Worm (Caenorhabditis elegans) whole organism, young adult: ENCODE measurements around the gene W07G4.2.

Experiments
- B0019.2 ChIP-seq: fragments of 200-800 bp; sonication (Bioruptor generic); conservative IDR thresholded peaks from 2 replicates; pipeline ENCODE4 v1.3.6; 2022; ENCODE audit warnings: missing genetic modification reagents, missing genetic modification characterization, missing compliant biosample characterization
- B0035.1 ChIP-seq: sonication (generic microtip); optimal IDR thresholded peaks from 2 replicates; lab custom pipeline; 2016; ENCODE audit warnings: missing genetic modification characterization, mild to moderate bottlenecking, missing compliant biosample characterization, missing genotype, missing genetic modification reagents
- B0336.3 ChIP-seq: fragments of 200-800 bp; sonication (Bioruptor generic); IDR thresholded peaks from 2 replicates; pipeline ENCODE4 v1.3.6; 2022; ENCODE audit warnings: missing genetic modification characterization, missing compliant biosample characterization
- D2030.7 ChIP-seq: fragments of 200-800 bp; sonication (Bioruptor generic); IDR thresholded peaks from 2 replicates; pipeline ENCODE4 v1.3.6; 2022; ENCODE audit warnings: missing genetic modification reagents, missing genetic modification characterization, missing compliant biosample characterization
- F22D6.2 ChIP-seq: sonication (generic microtip); optimal IDR thresholded peaks from 2 replicates; lab custom pipeline; 2016; ENCODE audit warnings: mild to moderate bottlenecking, missing genetic modification characterization, missing compliant biosample characterization
- F37B4.10 ChIP-seq: fragments of 200-800 bp; sonication (Bioruptor generic); IDR thresholded peaks from 2 replicates; pipeline ENCODE4 v1.3.6; 2022; ENCODE audit warnings: missing genetic modification characterization, missing compliant biosample characterization
- F39B2.1 ChIP-seq: fragments of 200-800 bp; sonication (Bioruptor generic); IDR thresholded peaks from 2 replicates; pipeline ENCODE4 v1.3.6; 2022; ENCODE audit warnings: missing genetic modification reagents, missing genetic modification characterization, missing compliant biosample characterization
- F57C9.4 ChIP-seq: sonication (generic microtip); optimal IDR thresholded peaks from 2 replicates; lab custom pipeline; 2017; ENCODE audit warnings: mild to moderate bottlenecking, missing genetic modification characterization, missing compliant biosample characterization
- K11D2.4 ChIP-seq: fragments of 200-800 bp; sonication (Bioruptor generic); IDR thresholded peaks from 2 replicates; pipeline ENCODE4 v1.3.6; 2022; ENCODE audit warnings: missing genetic modification reagents, missing genetic modification characterization, missing compliant biosample characterization
- T26A5.8 ChIP-seq: sonication (generic microtip); optimal IDR thresholded peaks from 2 replicates; lab custom pipeline; 2016; ENCODE audit warnings: missing genetic modification characterization, missing compliant biosample characterization
- ZK185.1 ChIP-seq: sonication (generic microtip); optimal IDR thresholded peaks from 2 replicates; lab custom pipeline; 2016; ENCODE audit warnings: mild to moderate bottlenecking, missing genetic modification characterization, missing compliant biosample characterization; ENCODE audit not compliant: poor library complexity, severe bottlenecking
- aptf-2 ChIP-seq: fragments of 200-800 bp; sonication (Bioruptor generic); conservative IDR thresholded peaks from 2 replicates; pipeline ENCODE4 v1.3.6; 2022; ENCODE audit warnings: missing genetic modification reagents, missing genetic modification characterization, missing compliant biosample characterization
- aptf-3 ChIP-seq: fragments of 200-800 bp; sonication (Bioruptor generic); IDR thresholded peaks from 2 replicates; pipeline ENCODE4 v1.3.6; 2022; ENCODE audit warnings: missing genetic modification characterization, missing compliant biosample characterization
- attf-3 ChIP-seq: fragments of 200-800 bp; sonication (Bioruptor generic); conservative IDR thresholded peaks from 2 replicates; pipeline ENCODE4 v1.3.6; 2022; ENCODE audit warnings: missing genetic modification reagents, missing genetic modification characterization, missing compliant biosample characterization
- attf-5 ChIP-seq: fragments of 200-800 bp; sonication (Bioruptor generic); optimal IDR thresholded peaks from 2 replicates; lab custom pipeline; 2018; ENCODE audit warnings: mild to moderate bottlenecking, missing genetic modification characterization, missing compliant biosample characterization
- attf-6 ChIP-seq: fragments of 200-800 bp; sonication (Bioruptor generic); IDR thresholded peaks from 2 replicates; pipeline ENCODE4 v1.3.6; 2022; ENCODE audit warnings: missing genetic modification reagents, missing genetic modification characterization, missing compliant biosample characterization
- bed-2 ChIP-seq: fragments of 200-800 bp; sonication (Bioruptor generic); IDR thresholded peaks from 2 replicates; pipeline ENCODE4 v1.3.6; 2022; ENCODE audit warnings: missing genetic modification reagents, missing genetic modification characterization, missing compliant biosample characterization
- cebp-2 ChIP-seq: fragments of 200-800 bp; sonication (Bioruptor generic); IDR thresholded peaks from 2 replicates; pipeline ENCODE4 v1.3.6; 2022; ENCODE audit warnings: missing genetic modification characterization, missing compliant biosample characterization
- ceh-79 ChIP-seq: sonication (generic microtip); optimal IDR thresholded peaks from 2 replicates; lab custom pipeline; 2017; ENCODE audit warnings: mild to moderate bottlenecking, missing genetic modification characterization, missing compliant biosample characterization
- dox-1 ChIP-seq: fragments of 200-800 bp; sonication (Bioruptor generic); IDR thresholded peaks from 2 replicates; pipeline ENCODE4 v1.3.6; 2022; ENCODE audit warnings: missing genetic modification reagents, missing genetic modification characterization, missing compliant biosample characterization
- dpff-1 ChIP-seq: sonication (generic microtip); optimal IDR thresholded peaks from 2 replicates; lab custom pipeline; 2017; ENCODE audit warnings: mild to moderate bottlenecking, missing genetic modification characterization, missing compliant biosample characterization
- dpl-1 ChIP-seq: fragments of 150-350 bp; optimal IDR thresholded peaks from 2 replicates; lab custom pipeline; 2014; ENCODE audit warnings: missing biosample characterization, missing genetic modification reagents, missing genetic modification characterization
- egrh-3 ChIP-seq: fragments of 200-800 bp; sonication (Bioruptor generic); IDR thresholded peaks from 2 replicates; pipeline ENCODE4 v1.3.6; 2022; ENCODE audit warnings: missing genetic modification reagents, missing genetic modification characterization, missing compliant biosample characterization
- ets-4 ChIP-seq: fragments of 200-800 bp; sonication (Bioruptor generic); optimal IDR thresholded peaks from 2 replicates; lab custom pipeline; 2018; ENCODE audit warnings: mild to moderate bottlenecking, missing genetic modification characterization, missing compliant biosample characterization
- hlh-12 ChIP-seq: sonication (generic microtip); optimal IDR thresholded peaks from 2 replicates; lab custom pipeline; 2016; ENCODE audit warnings: missing genetic modification characterization, missing compliant biosample characterization
- let-607 ChIP-seq, 2 experiments: fragments of 200-800 bp in 1 of 2; sonication (Bioruptor generic) in 1 of 2; sonication (generic microtip) in 1 of 2; optimal IDR thresholded peaks; 2 replicates each; lab custom pipeline; 2016 to 2018; ENCODE audit warnings: mild to moderate bottlenecking in 2 of 2, missing compliant biosample characterization in 2 of 2, missing genetic modification characterization in 2 of 2, moderate library complexity in 2 of 2, missing genotype in 1 of 2
- lin-26 ChIP-seq: fragments of 200-800 bp; sonication (Bioruptor generic); IDR thresholded peaks from 2 replicates; pipeline ENCODE4 v1.3.6; 2022; ENCODE audit warnings: missing genetic modification reagents, missing genetic modification characterization, missing compliant biosample characterization
- lin-40 ChIP-seq: sonication (generic microtip); optimal IDR thresholded peaks from 2 replicates; lab custom pipeline; 2016; ENCODE audit warnings: missing genetic modification characterization, mild to moderate bottlenecking, missing compliant biosample characterization, missing genotype, missing genetic modification reagents
- lin-54 ChIP-seq: fragments of 200-800 bp; sonication (Bioruptor generic); optimal IDR thresholded peaks from 2 replicates; lab custom pipeline; 2018; ENCODE audit warnings: mild to moderate bottlenecking, missing genetic modification characterization, missing compliant biosample characterization
- lir-1 ChIP-seq: fragments of 200-800 bp; sonication (Bioruptor generic); conservative IDR thresholded peaks from 2 replicates; pipeline ENCODE4 v1.3.6; 2022; ENCODE audit warnings: missing genetic modification reagents, missing genetic modification characterization, missing compliant biosample characterization
- lsl-1 ChIP-seq: fragments of 200-800 bp; sonication (Bioruptor generic); optimal IDR thresholded peaks from 2 replicates; lab custom pipeline; 2018; ENCODE audit warnings: mild to moderate bottlenecking, missing genetic modification characterization, moderate library complexity, missing compliant biosample characterization
- madf-6 ChIP-seq: fragments of 200-800 bp; sonication (Bioruptor generic); IDR thresholded peaks from 2 replicates; pipeline ENCODE4 v1.3.6; 2022; ENCODE audit warnings: missing genetic modification reagents, missing genetic modification characterization, missing compliant biosample characterization
- mel-28 ChIP-seq: sonication (generic microtip); optimal IDR thresholded peaks from 2 replicates; lab custom pipeline; 2016; ENCODE audit warnings: borderline replicate concordance, mild to moderate bottlenecking, missing genetic modification characterization, missing compliant biosample characterization
- mxl-1 ChIP-seq: sonication (generic microtip); optimal IDR thresholded peaks from 2 replicates; lab custom pipeline; 2016; ENCODE audit warnings: missing genetic modification characterization, missing compliant biosample characterization
- pha-4 ChIP-seq: fragments of 150-350 bp; sonication (generic microtip); optimal IDR thresholded peaks from 2 replicates; lab custom pipeline; 2014; ENCODE audit warnings: missing biosample characterization, missing genetic modification reagents, missing genetic modification characterization
- rcor-1 ChIP-seq: fragments of 200-800 bp; sonication (Bioruptor generic); IDR thresholded peaks from 2 replicates; pipeline ENCODE4 v1.3.6; 2022; ENCODE audit warnings: missing genetic modification reagents, missing genetic modification characterization, missing compliant biosample characterization
- repo-1 ChIP-seq: sonication (generic microtip); optimal IDR thresholded peaks from 2 replicates; lab custom pipeline; 2017; ENCODE audit warnings: mild to moderate bottlenecking, missing genetic modification characterization, missing compliant biosample characterization
- rpc-1 ChIP-seq, 2 experiments: fragments of 150-350 bp in 1 of 2; sonication (generic microtip) in 1 of 2; optimal IDR thresholded peaks; 2 replicates each; lab custom pipeline; 2014 to 2018; ENCODE audit warnings: missing biosample characterization in 1 of 2, missing genetic modification characterization in 1 of 2, missing genetic modification reagents in 1 of 2, missing genotype in 1 of 2
- sea-2 ChIP-seq: fragments of 200-800 bp; sonication (Bioruptor generic); IDR thresholded peaks from 2 replicates; pipeline ENCODE4 v1.3.6; 2022; ENCODE audit warnings: missing genetic modification characterization, missing compliant biosample characterization
- snpc-1.1 ChIP-seq: sonication (generic microtip); optimal IDR thresholded peaks from 2 replicates; lab custom pipeline; 2017; ENCODE audit warnings: missing genetic modification characterization, mild to moderate bottlenecking, missing compliant biosample characterization, antibody characterized with exemption, moderate library complexity, missing genotype, missing genetic modification reagents; ENCODE audit not compliant: insufficient read depth
- tbp1 ChIP-seq: fragments of 200-800 bp; sonication (Bioruptor generic); optimal IDR thresholded peaks from 2 replicates; lab custom pipeline; 2018; ENCODE audit warnings: mild to moderate bottlenecking, missing genetic modification characterization, missing compliant biosample characterization
- tlf-1 ChIP-seq: fragments of 200-800 bp; sonication (Bioruptor generic); optimal IDR thresholded peaks from 2 replicates; lab custom pipeline; 2018; ENCODE audit warnings: mild to moderate bottlenecking, missing genetic modification characterization, missing compliant biosample characterization
- zfh-2 ChIP-seq: fragments of 200-800 bp; sonication (Bioruptor generic); conservative IDR thresholded peaks from 2 replicates; pipeline ENCODE4 v1.3.6; 2022; ENCODE audit warnings: missing genetic modification reagents, missing genetic modification characterization, missing compliant biosample characterization
- ztf-25 ChIP-seq: fragments of 200-800 bp; sonication (Bioruptor generic); IDR thresholded peaks from 2 replicates; pipeline ENCODE4 v1.3.6; 2022; ENCODE audit warnings: missing genetic modification reagents, missing genetic modification characterization, missing compliant biosample characterization

W07G4.2 gene

ce11 chrV:13006754-13007153 lies 29.6 kb downstream of the W07G4.2 start (continued):
- no peak for TF ChIP-seq rpc-1 (optimal IDR thresholded peaks at IDR 0.05; lab: Kevin White, UChicago)
- TF ChIP-seq rpc-1 (tag; optimal IDR thresholded peaks at IDR 0.05; lab: Kevin White, UChicago): no peak
- no peak for TF ChIP-seq F22D6.2

DNA sequence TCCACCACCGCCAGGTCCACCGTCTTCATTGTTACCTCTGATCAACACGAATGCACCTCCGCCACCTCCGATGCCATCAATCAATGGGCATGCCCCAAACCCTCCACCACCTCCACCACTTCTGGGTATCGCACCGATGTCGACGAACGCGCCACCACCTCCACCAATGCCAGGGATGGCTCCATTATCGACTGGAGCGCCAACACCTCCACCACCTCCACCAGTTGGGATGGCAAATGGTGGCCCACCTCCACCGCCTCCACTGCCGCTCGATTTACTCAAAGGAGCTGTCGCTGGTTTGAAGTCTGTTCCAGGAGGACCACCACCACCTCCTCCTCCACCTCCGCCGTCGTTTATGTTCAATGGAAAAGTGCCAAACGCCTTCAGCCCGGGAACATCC lies 32.0 kb downstream of the W07G4.2 start:
- TF ChIP-seq F37B4.10 (GFP tag; lab: Robert Waterston, UW): 0 out of 2 replicates have a peak, but pooled peaks have one; percentile 25
- TF ChIP-seq K11D2.4 (GFP tag; lab: Robert Waterston, UW): 0 out of 2 replicates have a peak, but pooled peaks have one; percentile 11
- TF ChIP-seq ets-4 (GFP tag; lab: Kevin White, UChicago): no peak
- TF ChIP-seq ZK185.1 (tag; lab: Kevin White, UChicago): no peak
- TF ChIP-seq hlh-12: no peak
- no peak for TF ChIP-seq mel-28 (tag; lab: Kevin White, UChicago)
- peak; percentile 69 for TF ChIP-seq egrh-3 (GFP tag; lab: Robert Waterston, UW)
- no peak for TF ChIP-seq tlf-1 (GFP tag; lab: Kevin White, UChicago)
- no peak for TF ChIP-seq pha-4 (tag; lab: Kevin White, UChicago)
- TF ChIP-seq zfh-2 (GFP tag; lab: Robert Waterston, UW): peak; percentile 88
- peak; percentile 24; the same call in 1 of the 2 replicates for TF ChIP-seq D2030.7
- 0 out of 2 replicates have a peak, but pooled peaks have one; percentile 34 for TF ChIP-seq lin-26

ce11 chrV:13003378-13003777 lies 33.0 kb downstream of the W07G4.2 start:
- peak; percentile 90 for TF ChIP-seq tbp1 (GFP tag; lab: Kevin White, UChicago)
- no peak for TF ChIP-seq B0019.2 (GFP tag; lab: Robert Waterston, UW)
- 0 out of 2 replicates have a peak, but pooled peaks have one; percentile 42 for TF ChIP-seq lir-1
- TF ChIP-seq B0035.1 (tag; lab: Kevin White, UChicago): peak; percentile 17
- TF ChIP-seq aptf-3 (GFP tag; lab: Robert Waterston, UW): 0 out of 2 replicates have a peak, but pooled peaks have one; percentile 13
- TF ChIP-seq ceh-79 (tag; lab: Kevin White, UChicago): no peak
- TF ChIP-seq repo-1 (tag; lab: Kevin White, UChicago): peak; percentile 86
- TF ChIP-seq madf-6 (GFP tag; lab: Robert Waterston, UW): peak; percentile 65
- TF ChIP-seq cebp-2: peak; percentile 83; the same call in 1 of the 2 replicates
- peak; percentile 37 for TF ChIP-seq B0336.3
- TF ChIP-seq attf-3 (GFP tag; lab: Robert Waterston, UW): peak; percentile 58
- TF ChIP-seq egrh-3 (GFP tag; lab: Robert Waterston, UW): no peak
- peak; percentile 80 for TF ChIP-seq ZK185.1 (tag; lab: Kevin White, UChicago)
- peak; percentile 76 for TF ChIP-seq lin-40 (tag; lab: Kevin White, UChicago)
- no peak for TF ChIP-seq F57C9.4 (tag; lab: Kevin White, UChicago)
- no peak for TF ChIP-seq dpff-1
- peak; percentile 39; the same call in 1 of the 2 replicates for TF ChIP-seq D2030.7
- 0 out of 2 replicates have a peak, but pooled peaks have one; percentile 36 for TF ChIP-seq zfh-2 (GFP tag; lab: Robert Waterston, UW)
- peak; percentile 10 to 55 for TF ChIP-seq let-607 (tag; optimal IDR thresholded peaks at IDR 0.05; lab: Kevin White, UChicago)
- TF ChIP-seq rcor-1 (GFP tag; lab: Robert Waterston, UW): peak; percentile 71
- no peak for TF ChIP-seq snpc-1.1 (tag; lab: Kevin White, UChicago)
- TF ChIP-seq dox-1 (GFP tag; lab: Robert Waterston, UW): peak; percentile 72; the same call in 1 of the 2 replicates
- TF ChIP-seq dpl-1: no peak
- TF ChIP-seq mxl-1 (tag; lab: Kevin White, UChicago): peak; percentile 62
- TF ChIP-seq attf-6 (GFP tag; lab: Robert Waterston, UW): no peak
- no peak for TF ChIP-seq attf-5
- TF ChIP-seq F39B2.1 (GFP tag; lab: Robert Waterston, UW): no peak
- no peak for TF ChIP-seq sea-2 (GFP tag; lab: Robert Waterston, UW)
- peak; percentile 87 for TF ChIP-seq lin-26
- TF ChIP-seq lin-54: peak; percentile 63
- TF ChIP-seq T26A5.8 (tag; lab: Kevin White, UChicago): no peak
- peak; percentile 38 for TF ChIP-seq lsl-1
- peak; percentile 90 for TF ChIP-seq rpc-1 (optimal IDR thresholded peaks at IDR 0.05; lab: Kevin White, UChicago)
- peak; percentile 77 for TF ChIP-seq rpc-1 (tag; optimal IDR thresholded peaks at IDR 0.05; lab: Kevin White, UChicago)
- TF ChIP-seq aptf-2 (GFP tag; lab: Robert Waterston, UW): no peak
- TF ChIP-seq bed-2: no peak
- no peak for TF ChIP-seq ztf-25
